Worm (Caenorhabditis elegans): ENCODE measurements around the gene Y48E1C.1.

DNA sequence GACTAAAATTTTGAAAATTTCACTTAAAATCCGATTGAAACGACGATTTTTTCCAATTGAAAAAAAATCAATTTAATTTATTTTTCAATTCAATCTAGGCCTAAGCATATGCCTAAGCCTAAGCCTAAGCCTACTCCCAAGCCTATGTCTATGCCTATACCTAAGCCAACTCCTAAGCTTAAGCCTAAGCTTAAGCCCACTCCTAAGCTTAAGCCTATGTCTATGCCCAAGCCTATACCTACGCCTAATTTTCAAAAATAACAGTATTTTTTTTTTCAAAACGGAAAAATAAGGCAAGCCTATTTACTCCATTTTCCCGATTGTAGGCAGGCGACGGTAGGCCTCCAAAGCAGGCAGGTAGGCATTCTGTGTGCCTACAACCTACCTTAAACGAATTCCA, 29.5 kb downstream of the Y48E1C.1 start:
- TF ChIP-seq nfya-1 (tag; optimal IDR thresholded peaks at IDR 0.05): no peak
- TF ChIP-seq ahr-1 (tag; optimal IDR thresholded peaks at IDR 0.05): no peak
- no peak for TF ChIP-seq pag-3 (tag; optimal IDR thresholded peaks at IDR 0.05; ENCODE audit: borderline replicate concordance)
- no peak for TF ChIP-seq tbx-2 (tag; optimal IDR thresholded peaks at IDR 0.05)
- no peak for TF ChIP-seq sdc-2 (tag; optimal IDR thresholded peaks at IDR 0.05)

Measured in whole organism, late embryonic.